Fruit fly (Drosophila melanogaster) whole organism, prepupa: ENCODE results near the gene CG4440.

ENCODE experiments used
- CG15336 ChIP-seq: fragments of 200-800 bp; sonication (Bioruptor generic); IDR thresholded peaks from 2 replicates; pipeline ENCODE4 v1.3.6; 2022; ENCODE audit warnings: missing biosample characterization, missing genetic modification characterization
- CG3032 ChIP-seq: fragments of 200-800 bp; optimal IDR thresholded peaks from 2 replicates; lab custom pipeline; 2019; ENCODE audit warnings: missing biosample characterization, mild to moderate bottlenecking, missing genetic modification characterization, moderate library complexity
- CG31627 ChIP-seq: fragments of 200-800 bp; sonication (Bioruptor generic); optimal IDR thresholded peaks from 3 replicates; lab custom pipeline; 2016; ENCODE audit warnings: missing biosample characterization, missing genetic modification characterization
- CG32006 ChIP-seq: fragments of 200-800 bp; sonication (Bioruptor generic); optimal IDR thresholded peaks from 3 replicates; lab custom pipeline; 2017; ENCODE audit warnings: missing biosample characterization, mild to moderate bottlenecking, missing genetic modification characterization
- CG34406 ChIP-seq: fragments of 200-800 bp; sonication (Bioruptor generic); optimal IDR thresholded peaks from 3 replicates; lab custom pipeline; 2016; ENCODE audit warnings: missing biosample characterization, missing genetic modification characterization
- CG3919 ChIP-seq: fragments of 200-800 bp; sonication (Bioruptor generic); optimal IDR thresholded peaks from 3 replicates; lab custom pipeline; 2016; ENCODE audit warnings: missing biosample characterization, missing genetic modification characterization
- CG4318 ChIP-seq: fragments of 200-800 bp; sonication (Bioruptor generic); optimal IDR thresholded peaks from 3 replicates; lab custom pipeline; 2017; ENCODE audit warnings: missing biosample characterization, mild to moderate bottlenecking, missing genetic modification characterization
- CG6163 ChIP-seq: fragments of 200-800 bp; sonication (Bioruptor generic); IDR thresholded peaks from 3 replicates; pipeline ENCODE4 v1.3.6; 2022; ENCODE audit warnings: missing biosample characterization, missing genetic modification characterization
- CG6854 ChIP-seq: fragments of 200-800 bp; sonication (Bioruptor generic); optimal IDR thresholded peaks from 2 replicates; lab custom pipeline; 2017; ENCODE audit warnings: missing biosample characterization, mild to moderate bottlenecking, missing genetic modification characterization
- CG7368 ChIP-seq: fragments of 200-800 bp; sonication (Bioruptor generic); optimal IDR thresholded peaks from 3 replicates; lab custom pipeline; 2016; ENCODE audit warnings: missing biosample characterization, missing genetic modification characterization
- CG8319 ChIP-seq: fragments of 200-800 bp; sonication (Bioruptor generic); optimal IDR thresholded peaks from 3 replicates; lab custom pipeline; 2016; ENCODE audit warnings: missing biosample characterization, missing genetic modification characterization
- CG9139 ChIP-seq: fragments of 200-800 bp; sonication (Bioruptor generic); optimal IDR thresholded peaks from 3 replicates; lab custom pipeline; 2017; ENCODE audit warnings: missing biosample characterization, mild to moderate bottlenecking, missing genetic modification characterization
- Eip75B ChIP-seq: fragments of 200-800 bp; sonication (Bioruptor generic); optimal IDR thresholded peaks from 3 replicates; lab custom pipeline; 2016; ENCODE audit warnings: missing biosample characterization, missing genetic modification characterization
- Eip78C ChIP-seq: fragments of 200-800 bp; sonication (Bioruptor generic); peaks from one replicate; lab custom pipeline; 2016; ENCODE audit warnings: missing biosample characterization, missing genetic modification characterization
- Ets21C ChIP-seq: fragments of 200-800 bp; sonication (Bioruptor generic); optimal IDR thresholded peaks from 3 replicates; lab custom pipeline; 2016; ENCODE audit warnings: missing biosample characterization, missing genetic modification characterization
- Ets96B ChIP-seq: fragments of 200-800 bp; optimal IDR thresholded peaks from 2 replicates; lab custom pipeline; 2019; ENCODE audit warnings: missing biosample characterization, mild to moderate bottlenecking, missing genetic modification characterization, moderate library complexity
- Hr4 ChIP-seq: fragments of 200-800 bp; sonication (Bioruptor generic); optimal IDR thresholded peaks from 3 replicates; lab custom pipeline; 2016; ENCODE audit warnings: missing biosample characterization, missing genetic modification characterization
- Met ChIP-seq: fragments of 200-800 bp; sonication (Bioruptor generic); optimal IDR thresholded peaks from 3 replicates; lab custom pipeline; 2016; ENCODE audit warnings: missing biosample characterization, missing genetic modification characterization
- Smox ChIP-seq: fragments of 200-800 bp; sonication (Bioruptor generic); optimal IDR thresholded peaks from 3 replicates; lab custom pipeline; 2016; ENCODE audit warnings: missing biosample characterization, missing genetic modification characterization
- Sox102F ChIP-seq: fragments of 200-800 bp; sonication (Bioruptor generic); optimal IDR thresholded peaks from 2 replicates; lab custom pipeline; 2016; ENCODE audit warnings: missing biosample characterization, mild to moderate bottlenecking, missing genetic modification characterization
- Sox14 ChIP-seq: fragments of 200-800 bp; sonication (Bioruptor generic); optimal IDR thresholded peaks from 3 replicates; lab custom pipeline; 2016; ENCODE audit warnings: missing biosample characterization, missing genetic modification characterization
- Sox15 ChIP-seq: fragments of 200-800 bp; sonication (Bioruptor generic); optimal IDR thresholded peaks from 3 replicates; lab custom pipeline; 2016; ENCODE audit warnings: missing biosample characterization, missing genetic modification characterization
- acj6 ChIP-seq: fragments of 200-800 bp; sonication (Bioruptor generic); optimal IDR thresholded peaks from 3 replicates; lab custom pipeline; 2016; ENCODE audit warnings: missing biosample characterization, missing genetic modification characterization
- dac ChIP-seq: fragments of 200-800 bp; sonication (Bioruptor generic); optimal IDR thresholded peaks from 2 replicates; lab custom pipeline; 2017; ENCODE audit warnings: missing biosample characterization, mild to moderate bottlenecking, missing genetic modification characterization
- dsx ChIP-seq: fragments of 200-800 bp; optimal IDR thresholded peaks from 3 replicates; lab custom pipeline; 2019; ENCODE audit warnings: missing biosample characterization, mild to moderate bottlenecking, missing genetic modification characterization, moderate library complexity; ENCODE audit not compliant: poor library complexity, severe bottlenecking
- eg ChIP-seq: fragments of 200-800 bp; sonication (Bioruptor generic); IDR thresholded peaks from 3 replicates; pipeline ENCODE4 v1.3.6; 2022; ENCODE audit warnings: missing biosample characterization, missing genetic modification characterization
- esn ChIP-seq: fragments of 200-800 bp; sonication (Bioruptor generic); optimal IDR thresholded peaks from 2 replicates; lab custom pipeline; 2016; ENCODE audit warnings: missing biosample characterization, mild to moderate bottlenecking, missing genetic modification characterization, moderate library complexity
- fd59A ChIP-seq: fragments of 200-800 bp; sonication (Bioruptor generic); optimal IDR thresholded peaks from 2 replicates; lab custom pipeline; 2017; ENCODE audit warnings: missing biosample characterization, mild to moderate bottlenecking, missing genetic modification characterization, missing genetic modification reagents
- net ChIP-seq: fragments of 200-800 bp; sonication (Bioruptor generic); optimal IDR thresholded peaks from 3 replicates; lab custom pipeline; 2016; ENCODE audit warnings: missing biosample characterization, missing genetic modification characterization
- salr ChIP-seq, 2 experiments: fragments of 200-800 bp; sonication (Bioruptor generic); optimal IDR thresholded peaks; 3 replicates each; lab custom pipeline; 2016 to 2018; ENCODE audit warnings: missing biosample characterization in 2 of 2, missing genetic modification characterization in 2 of 2, mild to moderate bottlenecking in 1 of 2
- ss ChIP-seq, 2 experiments: fragments of 200-800 bp; sonication (Bioruptor generic); optimal IDR thresholded peaks; 2 replicates in 1 of 2; 3 replicates in 1 of 2; lab custom pipeline; 2017 to 2018; ENCODE audit warnings: mild to moderate bottlenecking in 2 of 2, missing biosample characterization in 2 of 2, missing genetic modification characterization in 2 of 2, moderate library complexity in 1 of 2
- svp ChIP-seq: fragments of 200-800 bp; sonication (Bioruptor generic); peaks from one replicate; lab custom pipeline; 2016; ENCODE audit warnings: missing biosample characterization, missing genetic modification characterization
- vri ChIP-seq: fragments of 200-800 bp; sonication (Bioruptor generic); optimal IDR thresholded peaks from 3 replicates; lab custom pipeline; 2016; ENCODE audit warnings: missing biosample characterization, mild to moderate bottlenecking, missing genetic modification characterization

Gene CG4440

dm6 chr2L:16350742-16351568 is 21.2 kb downstream of the CG4440 start (continued):
- TF ChIP-seq CG7368 (GFP tag; lab: Kevin White, UChicago) = peak; percentile 99
- TF ChIP-seq CG3919 = peak; percentile 99
- TF ChIP-seq Eip78C (GFP tag; lab: Kevin White, UChicago) = peak; percentile 100
- TF ChIP-seq net (GFP tag; lab: Kevin White, UChicago) = peak; percentile 99
- TF ChIP-seq CG8319 (GFP tag; lab: Kevin White, UChicago) = peak; percentile 98
- peak; percentile 99 for TF ChIP-seq dsx (GFP tag; lab: Kevin White, UChicago)
- TF ChIP-seq Sox15 (GFP tag; lab: Kevin White, UChicago) = peak; percentile 97
- peak; percentile 99 for TF ChIP-seq Hr4
- TF ChIP-seq vri = peak; percentile 98
- TF ChIP-seq esn (GFP tag; lab: Kevin White, UChicago) = peak; percentile 100
- peak; percentile 99 for TF ChIP-seq Met (GFP tag; lab: Kevin White, UChicago)
- TF ChIP-seq CG6854 (GFP tag; lab: Kevin White, UChicago) = peak; percentile 98
- peak; percentile 98 for TF ChIP-seq Ets21C (GFP tag; lab: Kevin White, UChicago)
- TF ChIP-seq dac = peak; percentile 98
- TF ChIP-seq CG32006 (GFP tag; lab: Kevin White, UChicago) = peak; percentile 99
- peak; percentile 97 for TF ChIP-seq CG4318
- TF ChIP-seq Sox14 (GFP tag; lab: Kevin White, UChicago) = peak; percentile 99
- peak; percentile 99 for TF ChIP-seq CG6163 (GFP tag; lab: Robert Waterston, UW)
- peak; percentile 100 for TF ChIP-seq svp (GFP tag; lab: Kevin White, UChicago)
- TF ChIP-seq fd59A = peak; percentile 99
- TF ChIP-seq CG15336 = peak; percentile 100
- peak; percentile 99 for TF ChIP-seq Eip75B
- TF ChIP-seq CG9139 (GFP tag; lab: Kevin White, UChicago) = peak; percentile 98
- TF ChIP-seq CG31627 (GFP tag; lab: Kevin White, UChicago) = peak; percentile 99
- TF ChIP-seq Ets96B (tag; lab: Kevin White, UChicago) = peak; percentile 99
- peak; percentile 98 to 99 for TF ChIP-seq salr (GFP tag; optimal IDR thresholded peaks at IDR 0.05; lab: Kevin White, UChicago)
- peak; percentile 99 for TF ChIP-seq eg (GFP tag; lab: Robert Waterston, UW)
- TF ChIP-seq Sox102F (GFP tag; lab: Kevin White, UChicago) = peak; percentile 99
- peak; percentile 99 for TF ChIP-seq ss (GFP tag; optimal IDR thresholded peaks at IDR 0.05; lab: Kevin White, UChicago)
- TF ChIP-seq CG34406 (GFP tag; lab: Kevin White, UChicago) = peak; percentile 99
- TF ChIP-seq Smox = peak; percentile 99
- TF ChIP-seq CG3032 = peak; percentile 99
- TF ChIP-seq acj6 (GFP tag; lab: Kevin White, UChicago) = peak; percentile 99

dm6 chr2L:16351805-16352584 is 22.3 kb downstream of the CG4440 start:
- TF ChIP-seq CG6854 (GFP tag; lab: Kevin White, UChicago) (no peak), esn (GFP tag; lab: Kevin White, UChicago) (no peak), svp (GFP tag; lab: Kevin White, UChicago) (no peak)
